Worm (Caenorhabditis elegans): ENCODE measurements around the gene fbxb-14.
A peak's percentile ranks its signal among the peaks of the same experiment; 100 is the strongest.

Gene fbxb-14

DNA sequence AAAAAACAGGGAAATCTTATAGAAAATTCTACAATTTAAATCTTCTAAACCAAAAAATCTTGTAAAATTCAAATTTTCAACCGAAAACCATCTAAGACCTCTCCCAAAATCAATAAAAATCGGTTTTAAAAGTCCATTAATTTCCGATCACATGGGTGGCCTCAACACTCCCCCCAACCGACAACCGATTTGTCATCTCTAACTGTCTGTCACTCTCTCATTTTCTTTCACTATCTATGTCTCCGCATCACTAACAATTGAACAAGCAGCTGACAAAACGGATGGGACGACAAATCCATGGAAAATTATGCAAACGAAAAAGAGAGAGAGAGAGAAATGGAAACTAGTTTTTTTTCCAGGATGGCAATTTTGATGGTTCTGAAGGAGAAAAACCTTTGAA is 20.4 kb upstream of the fbxb-14 start (continued):
- TF ChIP-seq mdl-1 (tag; optimal IDR thresholded peaks at IDR 0.05): peak in 1 of 2 experiments; percentile 80
- no peak for TF ChIP-seq hif-1 (tag; optimal IDR thresholded peaks at IDR 0.05)
- TF ChIP-seq vab-7 (GFP tag; IDR thresholded peaks at IDR 0.05): no peak

DNA sequence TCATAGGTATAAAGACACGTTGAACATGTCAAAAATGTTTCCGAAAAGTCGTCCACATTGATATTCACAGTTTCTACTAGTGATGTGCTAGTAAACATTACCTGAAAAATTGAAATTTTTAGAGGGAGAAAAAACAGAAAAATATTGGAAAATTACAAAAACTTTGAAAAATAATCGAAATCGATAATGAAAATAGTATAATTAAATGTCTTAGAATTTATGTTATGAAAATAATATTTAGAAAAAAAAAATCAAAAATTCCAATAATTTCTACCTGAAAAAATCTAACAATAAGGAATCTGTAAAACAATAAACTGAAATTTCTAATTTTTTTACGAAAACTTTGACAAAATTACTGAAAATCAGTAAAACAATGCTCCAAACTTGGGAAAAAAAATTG is 19.5 kb upstream of the fbxb-14 start, which contains the start of gene nhl-3:
nhl-3 (minus strand) TSS at position 101 of the 400 bp plus-strand sequence.
- TF ChIP-seq gei-8 (GFP tag; optimal IDR thresholded peaks at IDR 0.05) (no peak), Y48G9A.11 (GFP tag; IDR thresholded peaks at IDR 0.05) (no peak), Y105C5A.15 (GFP tag; IDR thresholded peaks at IDR 0.05) (no peak), skn-1 (tag; optimal IDR thresholded peaks at IDR 0.05) (no peak), dmd-8 (GFP tag; IDR thresholded peaks at IDR 0.05) (no peak), fos-1 (tag; optimal IDR thresholded peaks at IDR 0.05) (no peak), nhr-111 (GFP tag; optimal IDR thresholded peaks at IDR 0.05) (no peak), zfp-3 (GFP tag; conservative IDR thresholded peaks at IDR 0.05) (no peak), Y5F2A.4 (GFP tag; optimal IDR thresholded peaks at IDR 0.05) (no peak), lin-15B (tag; optimal IDR thresholded peaks at IDR 0.05) (no peak), daf-12 (tag; optimal IDR thresholded peaks at IDR 0.05) (no peak), hlh-30 (tag; optimal IDR thresholded peaks at IDR 0.05; ENCODE audit: insufficient read depth) (no peak), snpc-1.2 (GFP tag; IDR thresholded peaks at IDR 0.05) (no peak), pqm-1 (tag; optimal IDR thresholded peaks at IDR 0.05) (no peak), aly-2 (tag; optimal IDR thresholded peaks at IDR 0.05) (no peak)

DNA sequence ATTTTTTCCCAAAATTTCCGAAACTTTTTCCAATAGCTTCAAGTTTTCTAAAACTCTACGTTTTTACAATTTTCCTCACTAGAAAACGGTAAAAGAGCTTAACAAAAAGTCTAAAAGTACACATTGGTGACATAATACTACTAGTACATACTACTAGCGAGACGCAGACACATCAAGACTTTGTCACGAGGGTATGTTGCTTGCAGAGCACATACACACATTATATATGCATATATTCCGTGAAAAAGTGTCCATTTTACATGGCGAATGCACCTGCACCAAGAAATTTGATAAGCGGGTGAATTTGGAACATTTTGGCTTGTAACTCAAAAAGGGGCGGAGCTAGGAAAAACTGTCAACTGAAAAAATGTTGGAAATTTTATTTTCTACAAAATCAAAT is 18.8 kb upstream of the fbxb-14 start:
- TF ChIP-seq gei-8 (GFP tag; optimal IDR thresholded peaks at IDR 0.05) (no peak), nhr-48 (tag; optimal IDR thresholded peaks at IDR 0.05) (no peak), aha-1 (tag) (no peak), snpc-4 (tag; optimal IDR thresholded peaks at IDR 0.05) (no peak), Y75B8A.6 (GFP tag; IDR thresholded peaks at IDR 0.05) (no peak), dmd-8 (GFP tag; IDR thresholded peaks at IDR 0.05) (no peak), skn-1 (tag; optimal IDR thresholded peaks at IDR 0.05) (no peak), dmd-9 (GFP tag; IDR thresholded peaks at IDR 0.05) (no peak), hlh-30 (tag; optimal IDR thresholded peaks at IDR 0.05; ENCODE audit: insufficient read depth) (peak; percentile 88), mep-1 (tag; optimal IDR thresholded peaks at IDR 0.05) (peak; percentile 42), nhr-76 (tag; optimal IDR thresholded peaks at IDR 0.05) (no peak), dve-1 (tag; optimal IDR thresholded peaks at IDR 0.05; ENCODE audit: insufficient read depth) (peak; percentile 67), nhr-77 (tag; optimal IDR thresholded peaks at IDR 0.05) (no peak), unc-62 (GFP tag; optimal IDR thresholded peaks at IDR 0.05 in 1 of 2) (no peak), unc-62 (tag; optimal IDR thresholded peaks at IDR 0.05) (no peak), sdz-12 (GFP tag; optimal IDR thresholded peaks at IDR 0.05) (no peak), D1046.2 (GFP tag; IDR thresholded peaks at IDR 0.05) (no peak), zag-1 (tag; optimal IDR thresholded peaks at IDR 0.05) (no peak), lin-29 (GFP tag; IDR thresholded peaks at IDR 0.05) (no peak), mes-2 (tag; optimal IDR thresholded peaks at IDR 0.05; ENCODE audit: poor library complexity, severe bottlenecking) (peak; percentile 51), pha-4 (GFP tag; IDR thresholded peaks at IDR 0.05) (no peak), pha-4 (tag; optimal IDR thresholded peaks at IDR 0.05) (peak; percentile 70), daf-16 (GFP tag; optimal IDR thresholded peaks at IDR 0.05) (no peak), daf-16 (tag; optimal IDR thresholded peaks at IDR 0.05) (no peak), nhr-28 (tag; optimal IDR thresholded peaks at IDR 0.05) (no peak), nhr-41 (GFP tag; IDR thresholded peaks at IDR 0.05) (no peak), mxl-3 (GFP tag; optimal IDR thresholded peaks at IDR 0.05) (no peak), Y105C5A.15 (GFP tag; IDR thresholded peaks at IDR 0.05) (no peak), nhr-11 (tag; optimal IDR thresholded peaks at IDR 0.05) (no peak), mdl-1 (tag; optimal IDR thresholded peaks at IDR 0.05) (peak in 1 of 2 experiments; percentile 79), cey-2 (tag; optimal IDR thresholded peaks at IDR 0.05; ENCODE audit: borderline replicate concordance, insufficient read depth) (no peak), lsy-2 (tag; optimal IDR thresholded peaks at IDR 0.05) (peak in 1 of 2 experiments; percentile 52), unc-130 (GFP tag; optimal IDR thresholded peaks at IDR 0.05) (no peak), ceh-82 (tag; optimal IDR thresholded peaks at IDR 0.05) (no peak), madf-9 (GFP tag; conservative IDR thresholded peaks at IDR 0.05) (no peak), hlh-11 (tag; optimal IDR thresholded peaks at IDR 0.05) (peak; percentile 21), Y48G9A.11 (GFP tag; IDR thresholded peaks at IDR 0.05) (no peak)

Measured in whole organism, L4 larva.